Fruit fly (Drosophila melanogaster) whole organism, embryonic: ENCODE data around the gene gdl.

Experiments
- Asciz ChIP-seq: fragments of 200-800 bp; sonication (Bioruptor generic); optimal IDR thresholded peaks from 2 replicates; lab custom pipeline; 2017; ENCODE audit warnings: missing biosample characterization, mild to moderate bottlenecking, missing genetic modification characterization, missing genetic modification reagents
- BEAF-32 ChIP-seq: fragments of 200-800 bp; sonication (Bioruptor generic); optimal IDR thresholded peaks from 3 replicates; lab custom pipeline; 2017; ENCODE audit warnings: missing biosample characterization, missing genetic modification characterization, mild to moderate bottlenecking, moderate library complexity, missing genetic modification reagents
- Bgb ChIP-seq: fragments of 200-800 bp; sonication (Bioruptor generic); IDR thresholded peaks from 2 replicates; pipeline ENCODE4 v1.3.6; 2022; ENCODE audit warnings: missing biosample characterization, missing genetic modification characterization; ENCODE audit not compliant: partially characterized antibody
- CG10147 ChIP-seq: fragments of 200-800 bp; sonication (Bioruptor generic); optimal IDR thresholded peaks from 2 replicates; lab custom pipeline; 2019; ENCODE audit warnings: missing biosample characterization, mild to moderate bottlenecking, missing genetic modification characterization, moderate library complexity
- CG12391 ChIP-seq: fragments of 200-800 bp; sonication (Bioruptor generic); optimal IDR thresholded peaks from 3 replicates; lab custom pipeline; 2018; ENCODE audit warnings: missing biosample characterization, mild to moderate bottlenecking, missing genetic modification characterization, moderate library complexity
- CG13287 ChIP-seq: fragments of 200-800 bp; sonication (Bioruptor generic); IDR thresholded peaks from 2 replicates; pipeline ENCODE4 v1.3.6; 2022; ENCODE audit warnings: missing biosample characterization, missing genetic modification characterization; ENCODE audit not compliant: partially characterized antibody
- CG13424 ChIP-seq: fragments of 200-800 bp; sonication (Bioruptor generic); optimal IDR thresholded peaks from 2 replicates; lab custom pipeline; 2019; ENCODE audit warnings: missing biosample characterization, mild to moderate bottlenecking, missing genetic modification characterization, moderate library complexity
- CG13624 ChIP-seq: fragments of 200-800 bp; sonication (Bioruptor generic); optimal IDR thresholded peaks from 2 replicates; lab custom pipeline; 2016; ENCODE audit warnings: missing biosample characterization, missing genetic modification characterization
- CG13894 ChIP-seq: fragments of 200-800 bp; sonication (Bioruptor generic); optimal IDR thresholded peaks from 3 replicates; lab custom pipeline; 2018; ENCODE audit warnings: missing biosample characterization, mild to moderate bottlenecking, missing genetic modification characterization, moderate library complexity
- CG15601 ChIP-seq: fragments of 200-800 bp; sonication (Bioruptor generic); optimal IDR thresholded peaks from 3 replicates; lab custom pipeline; 2019; ENCODE audit warnings: missing biosample characterization, mild to moderate bottlenecking, missing genetic modification characterization, moderate library complexity
- CG17186 ChIP-seq: fragments of 200-800 bp; sonication (Bioruptor generic); optimal IDR thresholded peaks from 3 replicates; lab custom pipeline; 2017; ENCODE audit warnings: missing biosample characterization, missing genetic modification reagents, missing genetic modification characterization
- CG18011 ChIP-seq: fragments of 200-800 bp; sonication (Bioruptor generic); optimal IDR thresholded peaks from 2 replicates; lab custom pipeline; 2017; ENCODE audit warnings: missing biosample characterization, missing genetic modification characterization, mild to moderate bottlenecking, moderate library complexity, missing genotype
- CG18262 ChIP-seq: fragments of 200-800 bp; optimal IDR thresholded peaks from 3 replicates; lab custom pipeline; 2019; ENCODE audit warnings: missing biosample characterization, mild to moderate bottlenecking, missing genetic modification characterization, moderate library complexity
- CG1832 ChIP-seq: fragments of 200-800 bp; sonication (Bioruptor generic); optimal IDR thresholded peaks from 2 replicates; lab custom pipeline; 2017; ENCODE audit warnings: missing biosample characterization, mild to moderate bottlenecking, missing genetic modification characterization, inconsistent platforms
- CG2116 ChIP-seq: fragments of 200-800 bp; sonication (Bioruptor generic); optimal IDR thresholded peaks from 3 replicates; lab custom pipeline; 2018; ENCODE audit warnings: missing biosample characterization, mild to moderate bottlenecking, missing genetic modification characterization
- CG2199 ChIP-seq: fragments of 200-800 bp; sonication (Bioruptor generic); IDR thresholded peaks from 3 replicates; pipeline ENCODE4 v1.3.6; 2022; ENCODE audit warnings: missing biosample characterization, missing genetic modification characterization
- CG3281 ChIP-seq: fragments of 200-800 bp; sonication (Bioruptor generic); optimal IDR thresholded peaks from 3 replicates; lab custom pipeline; 2017; ENCODE audit warnings: missing biosample characterization, mild to moderate bottlenecking, missing genetic modification characterization
- CG3407 ChIP-seq: fragments of 200-800 bp; sonication (Bioruptor generic); optimal IDR thresholded peaks from 2 replicates; lab custom pipeline; 2018; ENCODE audit warnings: missing biosample characterization, mild to moderate bottlenecking, missing genetic modification characterization
- CG34422 ChIP-seq: fragments of 200-800 bp; sonication (Bioruptor generic); IDR thresholded peaks from 3 replicates; pipeline ENCODE4 v1.3.6; 2022; ENCODE audit warnings: missing biosample characterization, missing genetic modification characterization
- CG7987 ChIP-seq: fragments of 200-800 bp; sonication (Bioruptor generic); optimal IDR thresholded peaks from 2 replicates; lab custom pipeline; 2018; ENCODE audit warnings: missing biosample characterization, mild to moderate bottlenecking, missing genetic modification characterization, moderate library complexity
- CG8290 ChIP-seq, 3 experiments: fragments of 200-800 bp; sonication (Bioruptor generic); optimal IDR thresholded peaks; 2 replicates each; lab custom pipeline; 2016 to 2019; ENCODE audit warnings: missing biosample characterization in 3 of 3, missing genetic modification characterization in 3 of 3, mild to moderate bottlenecking in 2 of 3, moderate library complexity in 1 of 3
- CHES-1-like ChIP-seq: fragments of 200-800 bp; sonication (Bioruptor generic); optimal IDR thresholded peaks from 2 replicates; lab custom pipeline; 2016; ENCODE audit warnings: missing biosample characterization, missing genetic modification characterization
- Doc3 ChIP-seq: fragments of 200-800 bp; sonication (Bioruptor generic); IDR thresholded peaks from 3 replicates; pipeline ENCODE4 v1.3.6; 2022; ENCODE audit warnings: missing biosample characterization, missing genetic modification characterization; ENCODE audit not compliant: partially characterized antibody
- Ets97D ChIP-seq: fragments of 200-800 bp; sonication (Bioruptor generic); optimal IDR thresholded peaks from 3 replicates; lab custom pipeline; 2016; ENCODE audit warnings: missing biosample characterization, missing genetic modification characterization
- Lhr ChIP-seq: fragments of 200-800 bp; sonication (Bioruptor generic); optimal IDR thresholded peaks from 3 replicates; lab custom pipeline; 2017; ENCODE audit warnings: mild to moderate bottlenecking, missing biosample characterization, missing genetic modification reagents, missing genetic modification characterization
- MBD-R2 ChIP-seq: fragments of 200-800 bp; sonication (Bioruptor generic); IDR thresholded peaks from 2 replicates; pipeline ENCODE4 v1.3.6; 2022; ENCODE audit warnings: missing biosample characterization, missing genetic modification characterization
- MTF-1 ChIP-seq: fragments of 200-800 bp; sonication (Bioruptor generic); optimal IDR thresholded peaks from 2 replicates; lab custom pipeline; 2018; ENCODE audit warnings: missing biosample characterization, mild to moderate bottlenecking, missing genetic modification characterization, borderline replicate concordance
- NfI ChIP-seq: fragments of 200-800 bp; sonication (Bioruptor generic); optimal IDR thresholded peaks from 3 replicates; lab custom pipeline; 2018; ENCODE audit warnings: missing biosample characterization, mild to moderate bottlenecking, missing genetic modification characterization, moderate library complexity
- Side ChIP-seq: fragments of 200-800 bp; sonication (Bioruptor generic); optimal IDR thresholded peaks from 2 replicates; lab custom pipeline; 2016; ENCODE audit warnings: missing biosample characterization, missing genetic modification characterization
- YL-1 ChIP-seq: fragments of 200-800 bp; sonication (Bioruptor generic); optimal IDR thresholded peaks from 3 replicates; lab custom pipeline; 2017; ENCODE audit warnings: missing biosample characterization, mild to moderate bottlenecking, missing genetic modification characterization
- amos ChIP-seq: fragments of 200-800 bp; sonication (Bioruptor generic); IDR thresholded peaks from 2 replicates; pipeline ENCODE4 v1.3.6; 2022; ENCODE audit warnings: missing biosample characterization, missing genetic modification characterization; ENCODE audit not compliant: partially characterized antibody
- ci ChIP-seq: fragments of 200-800 bp; sonication (Bioruptor generic); IDR thresholded peaks from 3 replicates; pipeline ENCODE4 v1.3.6; 2022; ENCODE audit warnings: missing biosample characterization, missing genetic modification characterization
- crc ChIP-seq: fragments of 200-800 bp; sonication (Bioruptor generic); optimal IDR thresholded peaks from 2 replicates; lab custom pipeline; 2016; ENCODE audit warnings: missing biosample characterization, missing genetic modification characterization
- eve ChIP-seq, 2 experiments: fragments of >200 bp; optimal IDR thresholded peaks; 2 replicates each; lab custom pipeline; 2017; ENCODE audit warnings: missing biosample characterization in 2 of 2, missing genetic modification characterization in 2 of 2
- gro ChIP-seq: fragments of 200-800 bp; sonication (Bioruptor generic); optimal IDR thresholded peaks from 2 replicates; lab custom pipeline; 2016; ENCODE audit warnings: missing biosample characterization, missing genetic modification characterization
- h ChIP-seq: fragments of >200 bp; optimal IDR thresholded peaks from 2 replicates; lab custom pipeline; 2017
- hb ChIP-seq: fragments of 200-800 bp; sonication (Bioruptor generic); IDR thresholded peaks from 3 replicates; pipeline ENCODE4 v1.3.6; 2022; ENCODE audit warnings: missing biosample characterization, missing genetic modification characterization; ENCODE audit not compliant: partially characterized antibody
- hbn ChIP-seq: fragments of 200-800 bp; sonication (Bioruptor generic); IDR thresholded peaks from 2 replicates; pipeline ENCODE4 v1.3.6; 2022; ENCODE audit warnings: missing biosample characterization, missing genetic modification characterization; ENCODE audit not compliant: partially characterized antibody
- hkb ChIP-seq, 2 experiments: fragments of 200-800 bp in 1 of 2; fragments of >200 bp in 1 of 2; sonication (Bioruptor generic) in 1 of 2; IDR thresholded peaks in 1 of 2; optimal IDR thresholded peaks in 1 of 2; 2 replicates each; pipeline versions ENCODE4 v1.3.6 to Lab custom; 2017 to 2022; ENCODE audit warnings: missing biosample characterization in 1 of 2, missing genetic modification characterization in 1 of 2
- kay ChIP-seq: fragments of 200-800 bp; sonication (Bioruptor generic); optimal IDR thresholded peaks from 2 replicates; lab custom pipeline; 2016; ENCODE audit warnings: missing biosample characterization, missing genetic modification characterization
- luna ChIP-seq: fragments of 200-800 bp; sonication (Bioruptor generic); optimal IDR thresholded peaks from 2 replicates; lab custom pipeline; 2016; ENCODE audit warnings: missing biosample characterization, missing genetic modification characterization
- nau ChIP-seq: fragments of 200-800 bp; sonication (Bioruptor generic); optimal IDR thresholded peaks from 3 replicates; lab custom pipeline; 2017; ENCODE audit warnings: missing biosample characterization, mild to moderate bottlenecking, missing genetic modification characterization, missing genetic modification reagents
- ranshi ChIP-seq: fragments of 200-800 bp; sonication (Bioruptor generic); IDR thresholded peaks from 2 replicates; pipeline ENCODE4 v1.3.6; 2022; ENCODE audit warnings: missing biosample characterization, missing genetic modification characterization
- row ChIP-seq: fragments of 200-800 bp; sonication (Bioruptor generic); IDR thresholded peaks from 3 replicates; pipeline ENCODE4 v1.3.6; 2022; ENCODE audit warnings: missing biosample characterization, missing genetic modification characterization
- seq ChIP-seq: fragments of 200-800 bp; sonication (Bioruptor generic); IDR thresholded peaks from 2 replicates; pipeline ENCODE4 v1.3.6; 2022; ENCODE audit warnings: missing biosample characterization, missing genetic modification characterization
- tio ChIP-seq: fragments of 200-800 bp; sonication (Bioruptor generic); optimal IDR thresholded peaks from 2 replicates; lab custom pipeline; 2017; ENCODE audit warnings: missing biosample characterization, missing genetic modification characterization, inconsistent platforms
- unc-4 ChIP-seq: fragments of 200-800 bp; sonication (Bioruptor generic); IDR thresholded peaks from 2 replicates; pipeline ENCODE4 v1.3.6; 2022; ENCODE audit warnings: missing biosample characterization, missing genetic modification characterization; ENCODE audit not compliant: partially characterized antibody
- wdn ChIP-seq: fragments of 200-800 bp; sonication (Bioruptor generic); IDR thresholded peaks from 2 replicates; pipeline ENCODE4 v1.3.6; 2022; ENCODE audit warnings: missing biosample characterization, missing genetic modification characterization

The gdl gene

dm6 chr3L:15498745-15499144 is 10.5 kb upstream of the gdl start, which contains the start of gene CG7275 (continued):
- TF ChIP-seq Bgb (peak; percentile 74), CG3407 (GFP tag; lab: Kevin White, UChicago) (no peak), CG2199 (GFP tag; lab: Robert Waterston, UW) (no peak), CG15601 (peak; percentile 48), gro (GFP tag; lab: Kevin White, UChicago) (peak; percentile 17), MTF-1 (no peak), CG3281 (GFP tag; lab: Kevin White, UChicago) (peak; percentile 28), CG7987 (GFP tag; lab: Kevin White, UChicago) (peak; percentile 36), nau (peak; percentile 7), hb (GFP tag; lab: Robert Waterston, UW) (no peak), crc (GFP tag; lab: Kevin White, UChicago) (no peak), CG18011 (GFP tag; lab: Kevin White, UChicago) (peak; percentile 67), ranshi (no peak), Ets97D (GFP tag; lab: Kevin White, UChicago) (peak; percentile 75), ci (GFP tag; lab: Robert Waterston, UW) (peak; percentile 42; the same call in 1 of the 3 replicates), hbn (GFP tag; lab: Robert Waterston, UW) (peak; percentile 30; the same call in 1 of the 2 replicates), eve (GFP tag; optimal IDR thresholded peaks at IDR 0.05; lab: Kevin White, UChicago) (no peak), MBD-R2 (peak; percentile 91), hkb (optimal IDR thresholded peaks at IDR 0.05; lab: Kevin White, UChicago) (peak; percentile 26), hkb (GFP tag; IDR thresholded peaks at IDR 0.05; lab: Robert Waterston, UW) (no peak), wdn (no peak), luna (GFP tag; lab: Kevin White, UChicago) (no peak), CG10147 (GFP tag; lab: Kevin White, UChicago) (no peak), CHES-1-like (GFP tag; lab: Kevin White, UChicago) (peak; percentile 9), Lhr (GFP tag; lab: Kevin White, UChicago) (peak; percentile 42), CG2116 (GFP tag; lab: Kevin White, UChicago) (peak; percentile 40), kay (GFP tag; lab: Kevin White, UChicago) (no peak), CG13894 (tag; lab: Kevin White, UChicago) (no peak), Asciz (GFP tag; lab: Kevin White, UChicago) (peak; percentile 10), CG12391 (tag; lab: Kevin White, UChicago) (peak; percentile 5), amos (peak; percentile 55; the same call in 1 of the 2 replicates), row (GFP tag; lab: Robert Waterston, UW) (peak; percentile 16; the same call in 1 of the 3 replicates), Doc3 (GFP tag; lab: Robert Waterston, UW) (no peak), YL-1 (GFP tag; lab: Kevin White, UChicago) (peak; percentile 71), CG34422 (GFP tag; lab: Robert Waterston, UW) (peak; percentile 53; the same call in 1 of the 3 replicates), tio (no peak), CG8290 (GFP tag; optimal IDR thresholded peaks at IDR 0.05; lab: Kevin White, UChicago) (no peak), CG8290 (tag; optimal IDR thresholded peaks at IDR 0.05; lab: Kevin White, UChicago) (peak in 1 of 2 experiments; percentile 47), unc-4 (GFP tag; lab: Robert Waterston, UW) (peak; percentile 52; the same call in 1 of the 2 replicates), Side (GFP tag; lab: Kevin White, UChicago) (no peak), CG18262 (no peak), CG17186 (GFP tag; lab: Kevin White, UChicago) (peak; percentile 59), h (lab: Kevin White, UChicago) (no peak), CG1832 (GFP tag; lab: Kevin White, UChicago) (no peak), BEAF-32 (GFP tag; lab: Kevin White, UChicago) (peak; percentile 55), NfI (GFP tag; lab: Kevin White, UChicago) (peak; percentile 6), CG13424 (tag; lab: Kevin White, UChicago) (peak; percentile 33), CG13287 (peak; percentile 71), CG13624 (peak; percentile 55), seq (GFP tag; lab: Robert Waterston, UW) (no peak)
